Worm (Caenorhabditis elegans) whole organism, late embryonic: ENCODE results near the gene fut-1.

Source experiments
- F13H6.1 ChIP-seq: sonication (generic microtip); optimal IDR thresholded peaks from 2 replicates; lab custom pipeline; 2016; ENCODE audit warnings: missing genetic modification characterization, missing compliant biosample characterization
- ama-1 ChIP-seq: fragments of 150-350 bp; optimal IDR thresholded peaks from 2 replicates; lab custom pipeline; 2014
- eyg-1 ChIP-seq: sonication (generic microtip); optimal IDR thresholded peaks from 2 replicates; lab custom pipeline; 2016; ENCODE audit warnings: missing genotype, missing genetic modification characterization, missing compliant biosample characterization
- fax-1 ChIP-seq: sonication (generic microtip); optimal IDR thresholded peaks from 2 replicates; lab custom pipeline; 2016; ENCODE audit warnings: missing genotype, missing genetic modification characterization, missing compliant biosample characterization
- nfya-1 ChIP-seq: sonication (generic microtip); optimal IDR thresholded peaks from 2 replicates; lab custom pipeline; 2017; ENCODE audit warnings: missing genetic modification characterization, mild to moderate bottlenecking, missing compliant biosample characterization, antibody characterized with exemption, moderate library complexity
- pag-3 ChIP-seq: sonication (generic microtip); optimal IDR thresholded peaks from 2 replicates; lab custom pipeline; 2016; ENCODE audit warnings: missing compliant biosample characterization, missing genetic modification characterization, borderline replicate concordance
- pha-4 ChIP-seq: fragments of 150-350 bp; optimal IDR thresholded peaks from 2 replicates; lab custom pipeline; 2018; ENCODE audit warnings: missing biosample characterization, missing genetic modification reagents, missing genetic modification characterization
- rnt-1 ChIP-seq: sonication (generic microtip); optimal IDR thresholded peaks from 2 replicates; lab custom pipeline; 2016; ENCODE audit warnings: missing genetic modification characterization, missing compliant biosample characterization
- unc-3 ChIP-seq, 2 experiments: fragments of 200-800 bp in 1 of 2; sonication (Bioruptor generic) in 1 of 2; sonication (generic microtip) in 1 of 2; conservative IDR thresholded peaks in 1 of 2; optimal IDR thresholded peaks in 1 of 2; 2 replicates each; pipeline versions ENCODE4 v1.3.6 to Lab custom; 2016 to 2022; ENCODE audit warnings: missing compliant biosample characterization in 2 of 2, missing genetic modification characterization in 2 of 2, missing genetic modification reagents in 1 of 2

DNA sequence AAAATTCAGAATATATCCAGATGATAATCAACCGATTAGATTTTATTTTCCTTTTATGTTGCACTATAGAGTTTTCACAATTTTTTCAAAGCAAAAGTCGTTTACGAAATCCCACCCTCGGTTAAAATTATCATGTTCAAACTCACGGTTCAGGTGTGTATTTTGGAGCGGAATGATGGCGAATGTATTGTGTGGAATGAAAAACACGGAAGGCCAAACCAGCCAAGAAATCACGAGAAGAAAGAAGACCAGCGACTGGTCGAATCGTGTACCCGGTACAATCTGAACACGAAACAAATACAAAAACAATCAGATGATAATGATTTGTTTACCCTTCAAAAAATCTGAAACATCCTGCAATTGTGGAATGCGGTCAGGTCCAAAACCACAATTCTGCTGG lies 4.0 kb upstream of the fut-1 start:
- TF ChIP-seq pha-4 (tag; lab: Kevin White, UChicago) (no peak), eyg-1 (tag; lab: Kevin White, UChicago) (no peak), ama-1 (no peak), rnt-1 (tag; lab: Kevin White, UChicago) (no peak), fax-1 (tag; lab: Kevin White, UChicago) (no peak), F13H6.1 (tag; lab: Kevin White, UChicago) (no peak), pag-3 (tag; lab: Kevin White, UChicago) (no peak), nfya-1 (no peak), unc-3 (GFP tag; conservative IDR thresholded peaks at IDR 0.05; lab: Robert Waterston, UW) (no peak), unc-3 (tag; optimal IDR thresholded peaks at IDR 0.05; lab: Kevin White, UChicago) (no peak)
